Fruit fly (Drosophila melanogaster) whole organism, embryonic: ENCODE results near the gene CG14568.

ENCODE experiments used
- B-H1 ChIP-seq: fragments of 200-800 bp; sonication (Bioruptor generic); IDR thresholded peaks from 3 replicates; pipeline ENCODE4 v1.3.6; 2022; ENCODE audit warnings: missing biosample characterization, missing genetic modification characterization
- BEAF-32 ChIP-seq: fragments of 200-800 bp; sonication (Bioruptor generic); optimal IDR thresholded peaks from 3 replicates; lab custom pipeline; 2017; ENCODE audit warnings: missing biosample characterization, missing genetic modification characterization, mild to moderate bottlenecking, moderate library complexity, missing genetic modification reagents
- CG11504 ChIP-seq: fragments of 200-800 bp; sonication (Bioruptor generic); optimal IDR thresholded peaks from 3 replicates; lab custom pipeline; 2019; ENCODE audit warnings: missing biosample characterization, mild to moderate bottlenecking, missing genetic modification characterization, moderate library complexity
- CG11696 ChIP-seq: fragments of 200-800 bp; sonication (Bioruptor generic); IDR thresholded peaks from 2 replicates; pipeline ENCODE4 v1.3.6; 2022; ENCODE audit warnings: missing biosample characterization, missing genetic modification characterization
- CG12071 ChIP-seq: fragments of 200-800 bp; sonication (Bioruptor generic); optimal IDR thresholded peaks from 3 replicates; lab custom pipeline; 2018; ENCODE audit warnings: missing biosample characterization, mild to moderate bottlenecking, missing genetic modification characterization
- CG13424 ChIP-seq: fragments of 200-800 bp; sonication (Bioruptor generic); optimal IDR thresholded peaks from 2 replicates; lab custom pipeline; 2019; ENCODE audit warnings: missing biosample characterization, mild to moderate bottlenecking, missing genetic modification characterization, moderate library complexity
- CG32532 ChIP-seq: fragments of 200-800 bp; sonication (Bioruptor generic); IDR thresholded peaks from 2 replicates; pipeline ENCODE4 v1.3.6; 2022; ENCODE audit warnings: missing biosample characterization, missing genetic modification characterization
- CG4424 ChIP-seq: fragments of 200-800 bp; sonication (Bioruptor generic); optimal IDR thresholded peaks from 3 replicates; lab custom pipeline; 2016; ENCODE audit warnings: missing biosample characterization, missing genetic modification characterization
- CG4617 ChIP-seq: fragments of 200-800 bp; sonication (Bioruptor generic); optimal IDR thresholded peaks from 3 replicates; lab custom pipeline; 2016; ENCODE audit warnings: missing biosample characterization, missing genetic modification characterization, borderline replicate concordance
- CG4854 ChIP-seq: fragments of 200-800 bp; sonication (Bioruptor generic); optimal IDR thresholded peaks from 2 replicates; lab custom pipeline; 2016; ENCODE audit warnings: missing biosample characterization, missing genetic modification characterization, inconsistent platforms
- CG7372 ChIP-seq: fragments of 200-800 bp; sonication (Bioruptor generic); IDR thresholded peaks from 2 replicates; pipeline ENCODE4 v1.3.6; 2022; ENCODE audit warnings: missing biosample characterization, missing genetic modification characterization
- CG9797 ChIP-seq: fragments of 200-800 bp; sonication (Bioruptor generic); optimal IDR thresholded peaks from 3 replicates; lab custom pipeline; 2018; ENCODE audit warnings: missing biosample characterization, mild to moderate bottlenecking, missing genetic modification characterization
- CG9932 ChIP-seq: fragments of 200-800 bp; sonication (Bioruptor generic); IDR thresholded peaks from 2 replicates; pipeline ENCODE4 v1.3.6; 2022; ENCODE audit warnings: missing biosample characterization, missing genetic modification characterization
- CkIIα-i1 ChIP-seq: fragments of 200-800 bp; sonication (Bioruptor generic); IDR thresholded peaks from 2 replicates; pipeline ENCODE4 v1.3.6; 2022; ENCODE audit warnings: missing biosample characterization, missing genetic modification characterization
- Dek ChIP-seq: fragments of 200-800 bp; sonication (Bioruptor generic); optimal IDR thresholded peaks from 3 replicates; lab custom pipeline; 2019; ENCODE audit warnings: missing biosample characterization, mild to moderate bottlenecking, missing genetic modification characterization, moderate library complexity
- Dfd ChIP-seq, 2 experiments: fragments of >200 bp; optimal IDR thresholded peaks; 2 replicates each; lab custom pipeline; 2017; ENCODE audit warnings: missing biosample characterization in 2 of 2, missing genetic modification characterization in 2 of 2
- Dip3 ChIP-seq: fragments of 200-800 bp; sonication (Bioruptor generic); optimal IDR thresholded peaks from 3 replicates; lab custom pipeline; 2016; ENCODE audit warnings: missing biosample characterization, missing genetic modification characterization
- Dll ChIP-seq: fragments of 200-800 bp; sonication (Bioruptor generic); IDR thresholded peaks from 4 replicates; pipeline ENCODE4 v1.3.6; 2022; ENCODE audit warnings: missing biosample characterization, missing genetic modification characterization; ENCODE audit not compliant: partially characterized antibody
- Dref ChIP-seq: fragments of 200-800 bp; sonication (Bioruptor generic); IDR thresholded peaks from 2 replicates; pipeline ENCODE4 v1.3.6; 2022; ENCODE audit warnings: missing biosample characterization, missing genetic modification characterization
- Elba2 ChIP-seq: fragments of 200-800 bp; sonication (Bioruptor generic); optimal IDR thresholded peaks from 3 replicates; lab custom pipeline; 2016; ENCODE audit warnings: missing biosample characterization, missing genetic modification characterization
- Fer3 ChIP-seq: fragments of 200-800 bp; sonication (Bioruptor generic); optimal IDR thresholded peaks from 2 replicates; lab custom pipeline; 2018; ENCODE audit warnings: missing biosample characterization, mild to moderate bottlenecking, missing genetic modification characterization, moderate library complexity
- HLH54F ChIP-seq: fragments of 200-800 bp; sonication (Bioruptor generic); optimal IDR thresholded peaks from 3 replicates; lab custom pipeline; 2016; ENCODE audit warnings: missing biosample characterization, missing genetic modification characterization
- Hr39 ChIP-seq: fragments of >200 bp; optimal IDR thresholded peaks from 2 replicates; lab custom pipeline; 2017
- Hsf ChIP-seq: fragments of 200-800 bp; sonication (Bioruptor generic); optimal IDR thresholded peaks from 3 replicates; lab custom pipeline; 2016; ENCODE audit warnings: missing biosample characterization, missing genetic modification characterization
- Myb ChIP-seq: fragments of 200-800 bp; sonication (Bioruptor generic); optimal IDR thresholded peaks from 2 replicates; lab custom pipeline; 2016; ENCODE audit warnings: missing biosample characterization, missing genetic modification characterization
- NK7.1 ChIP-seq: fragments of 200-800 bp; sonication (Bioruptor generic); optimal IDR thresholded peaks from 3 replicates; lab custom pipeline; 2016; ENCODE audit warnings: missing biosample characterization, missing genetic modification characterization
- Nf-YA ChIP-seq: fragments of 200-800 bp; sonication (Bioruptor generic); IDR thresholded peaks from 2 replicates; pipeline ENCODE4 v1.3.6; 2022; ENCODE audit warnings: missing biosample characterization, missing genetic modification characterization
- Nf-YB ChIP-seq: fragments of 200-800 bp; sonication (Bioruptor generic); optimal IDR thresholded peaks from 3 replicates; lab custom pipeline; 2019; ENCODE audit warnings: missing biosample characterization, mild to moderate bottlenecking, missing genetic modification characterization, moderate library complexity
- NfI ChIP-seq: fragments of 200-800 bp; sonication (Bioruptor generic); optimal IDR thresholded peaks from 3 replicates; lab custom pipeline; 2018; ENCODE audit warnings: missing biosample characterization, mild to moderate bottlenecking, missing genetic modification characterization, moderate library complexity
- Rx ChIP-seq: fragments of 200-800 bp; sonication (Bioruptor generic); IDR thresholded peaks from 2 replicates; pipeline ENCODE4 v1.3.6; 2022; ENCODE audit warnings: missing biosample characterization, missing genetic modification characterization
- Sin3A ChIP-seq: fragments of >200 bp; optimal IDR thresholded peaks from 2 replicates; lab custom pipeline; 2018
- Six4 ChIP-seq: fragments of 200-800 bp; sonication (Bioruptor generic); optimal IDR thresholded peaks from 2 replicates; lab custom pipeline; 2016; ENCODE audit warnings: missing biosample characterization, missing genetic modification characterization
- Sox102F ChIP-seq: fragments of 200-800 bp; sonication (Bioruptor generic); optimal IDR thresholded peaks from 2 replicates; lab custom pipeline; 2018; ENCODE audit warnings: missing biosample characterization, mild to moderate bottlenecking, missing genetic modification characterization, moderate library complexity
- Stat92E ChIP-seq, 3 experiments: fragments of >200 bp in 2 of 3; fragments of 200-800 bp in 1 of 3; sonication (Bioruptor generic) in 1 of 3; optimal IDR thresholded peaks; 2 replicates each; lab custom pipeline; 2017 to 2019; ENCODE audit warnings: missing biosample characterization in 3 of 3, missing genetic modification characterization in 3 of 3, mild to moderate bottlenecking in 1 of 3, moderate library complexity in 1 of 3
- Xbp1 ChIP-seq: fragments of 200-800 bp; sonication (Bioruptor generic); optimal IDR thresholded peaks from 3 replicates; lab custom pipeline; 2016; ENCODE audit warnings: missing biosample characterization, mild to moderate bottlenecking, missing genetic modification characterization
- ab ChIP-seq: fragments of 200-800 bp; sonication (Bioruptor generic); optimal IDR thresholded peaks from 2 replicates; lab custom pipeline; 2016; ENCODE audit warnings: missing biosample characterization, missing genetic modification characterization
- amos ChIP-seq: fragments of 200-800 bp; sonication (Bioruptor generic); IDR thresholded peaks from 2 replicates; pipeline ENCODE4 v1.3.6; 2022; ENCODE audit warnings: missing biosample characterization, missing genetic modification characterization; ENCODE audit not compliant: partially characterized antibody
- bcd ChIP-seq: fragments of 200-800 bp; sonication (Bioruptor generic); optimal IDR thresholded peaks from 2 replicates; lab custom pipeline; 2017; ENCODE audit warnings: missing biosample characterization, mild to moderate bottlenecking, missing genetic modification characterization
- bsh ChIP-seq, 2 experiments: fragments of 200-800 bp; sonication (Bioruptor generic); optimal IDR thresholded peaks; 2 replicates each; lab custom pipeline; 2017 to 2018; ENCODE audit warnings: mild to moderate bottlenecking in 2 of 2, missing biosample characterization in 2 of 2, missing genetic modification characterization in 2 of 2, moderate library complexity in 1 of 2
- btn ChIP-seq: fragments of 200-800 bp; sonication (Bioruptor generic); optimal IDR thresholded peaks from 2 replicates; lab custom pipeline; 2016; ENCODE audit warnings: missing biosample characterization, missing genetic modification characterization
- dan ChIP-seq: fragments of 200-800 bp; sonication (Bioruptor generic); IDR thresholded peaks from 2 replicates; pipeline ENCODE4 v1.3.6; 2022; ENCODE audit warnings: missing biosample characterization, missing genetic modification characterization
- fd64A ChIP-seq: fragments of 200-800 bp; sonication (Bioruptor generic); optimal IDR thresholded peaks from 3 replicates; lab custom pipeline; 2018; ENCODE audit warnings: missing biosample characterization, mild to moderate bottlenecking, missing genetic modification characterization
- jumu ChIP-seq: fragments of 200-800 bp; sonication (Bioruptor generic); optimal IDR thresholded peaks from 3 replicates; lab custom pipeline; 2016; ENCODE audit warnings: missing biosample characterization, missing genetic modification characterization
- lola ChIP-seq, 3 experiments: fragments of >200 bp in 2 of 3; fragments of 200-800 bp in 1 of 3; sonication (Bioruptor generic) in 1 of 3; optimal IDR thresholded peaks; 2 replicates each; lab custom pipeline; 2017 to 2019; ENCODE audit warnings: missing biosample characterization in 3 of 3, missing genetic modification characterization in 3 of 3, mild to moderate bottlenecking in 1 of 3, moderate library complexity in 1 of 3
- nerfin-2 ChIP-seq: fragments of 200-800 bp; sonication (Bioruptor generic); IDR thresholded peaks from 2 replicates; pipeline ENCODE4 v1.3.6; 2022; ENCODE audit warnings: missing biosample characterization, missing genetic modification characterization; ENCODE audit not compliant: partially characterized antibody
- row ChIP-seq: fragments of 200-800 bp; sonication (Bioruptor generic); IDR thresholded peaks from 3 replicates; pipeline ENCODE4 v1.3.6; 2022; ENCODE audit warnings: missing biosample characterization, missing genetic modification characterization
- sens ChIP-seq: fragments of 200-800 bp; sonication (Bioruptor generic); peaks from one replicate; lab custom pipeline; 2016; ENCODE audit warnings: missing biosample characterization, missing genetic modification characterization
- sisA ChIP-seq: fragments of 200-800 bp; sonication (Bioruptor generic); IDR thresholded peaks from 2 replicates; pipeline ENCODE4 v1.3.6; 2022; ENCODE audit warnings: missing biosample characterization, missing genetic modification characterization
- slp2 ChIP-seq: fragments of 200-800 bp; sonication (Bioruptor generic); optimal IDR thresholded peaks from 2 replicates; lab custom pipeline; 2016; ENCODE audit warnings: missing biosample characterization, missing genetic modification characterization
- stwl ChIP-seq: fragments of 200-800 bp; sonication (Bioruptor generic); optimal IDR thresholded peaks from 3 replicates; lab custom pipeline; 2018; ENCODE audit warnings: missing biosample characterization, mild to moderate bottlenecking, missing genetic modification characterization, moderate library complexity
- tna ChIP-seq: fragments of 200-800 bp; sonication (Bioruptor generic); IDR thresholded peaks from 2 replicates; pipeline ENCODE4 v1.3.6; 2022; ENCODE audit warnings: missing biosample characterization, missing genetic modification characterization; ENCODE audit not compliant: partially characterized antibody

The CG14568 gene

dm6 chr3L:21728616-21729047 is 4.7 kb downstream of the CG14568 start, which contains the start of the genes CG11247 and Polr2H (continued):
- TF ChIP-seq CG7372 (GFP tag; lab: Robert Waterston, UW), result peak; percentile 93
- TF ChIP-seq CG11504 (tag; lab: Kevin White, UChicago), result peak; percentile 85
- TF ChIP-seq nerfin-2 (GFP tag; lab: Robert Waterston, UW), result peak; percentile 60
- TF ChIP-seq Nf-YA (GFP tag; lab: Robert Waterston, UW), result peak; percentile 68
- TF ChIP-seq Six4 (GFP tag; lab: Kevin White, UChicago), result peak; percentile 81
- peak; percentile 87 for TF ChIP-seq ab (GFP tag; lab: Kevin White, UChicago)
- TF ChIP-seq NfI (GFP tag; lab: Kevin White, UChicago), result peak; percentile 87
- peak; percentile 78 for TF ChIP-seq btn (GFP tag; lab: Kevin White, UChicago)
- peak; percentile 86 for TF ChIP-seq B-H1 (GFP tag; lab: Robert Waterston, UW)
- peak; percentile 10; the same call in 1 of the 2 replicates for TF ChIP-seq tna (GFP tag; lab: Robert Waterston, UW)
- TF ChIP-seq slp2, result peak; percentile 89
- peak; percentile 97 for TF ChIP-seq sisA (GFP tag; lab: Robert Waterston, UW)
- TF ChIP-seq Fer3 (tag; lab: Kevin White, UChicago), result peak; percentile 81
- TF ChIP-seq row, result peak; percentile 99
- TF ChIP-seq Dek, result peak; percentile 77
- peak; percentile 83 for TF ChIP-seq CG4854 (GFP tag; lab: Kevin White, UChicago)
- TF ChIP-seq Dip3, result peak; percentile 96
- peak; percentile 41; the same call in 1 of the 2 replicates for TF ChIP-seq CkIIα-i1 (GFP tag; lab: Robert Waterston, UW)
- peak; percentile 46; the same call in 1 of the 2 replicates for TF ChIP-seq CG11696 (GFP tag; lab: Robert Waterston, UW)
- peak; percentile 98 for TF ChIP-seq sens (GFP tag; lab: Kevin White, UChicago)
- peak; percentile 72 for TF ChIP-seq NK7.1 (GFP tag; lab: Kevin White, UChicago)
- peak; percentile 97 for TF ChIP-seq HLH54F (GFP tag; lab: Kevin White, UChicago)
- peak; percentile 83 for TF ChIP-seq Myb (GFP tag; lab: Kevin White, UChicago)
- TF ChIP-seq fd64A (GFP tag; lab: Kevin White, UChicago), result peak; percentile 18
- TF ChIP-seq CG4424 (GFP tag; lab: Kevin White, UChicago), result peak; percentile 92
- TF ChIP-seq BEAF-32 (GFP tag; lab: Kevin White, UChicago), result peak; percentile 93
- TF ChIP-seq Hr39 (lab: Kevin White, UChicago), result no peak
- peak; percentile 91 for TF ChIP-seq dan (GFP tag; lab: Robert Waterston, UW)
- peak; percentile 97 for TF ChIP-seq CG9932 (GFP tag; lab: Robert Waterston, UW)
- peak in 1 of 3 experiments; percentile 84 for TF ChIP-seq lola (GFP tag; optimal IDR thresholded peaks at IDR 0.05; lab: Kevin White, UChicago)
- TF ChIP-seq Dll (GFP tag; lab: Robert Waterston, UW), result peak; percentile 87
- peak; percentile 89 for TF ChIP-seq Sox102F (GFP tag; lab: Kevin White, UChicago)
- peak; percentile 89 for TF ChIP-seq CG13424 (tag; lab: Kevin White, UChicago)
- peak; percentile 92 for TF ChIP-seq Rx (GFP tag; lab: Robert Waterston, UW)
- peak; percentile 96 for TF ChIP-seq jumu (GFP tag; lab: Kevin White, UChicago)
- TF ChIP-seq Xbp1 (GFP tag; lab: Kevin White, UChicago), result peak; percentile 97
- TF ChIP-seq CG12071 (GFP tag; lab: Kevin White, UChicago), result peak; percentile 51
- peak in 1 of 2 experiments; percentile 85 for TF ChIP-seq bsh (GFP tag; optimal IDR thresholded peaks at IDR 0.05; lab: Kevin White, UChicago)
- TF ChIP-seq Stat92E (GFP tag; optimal IDR thresholded peaks at IDR 0.05; lab: Kevin White, UChicago), result no peak
- TF ChIP-seq Nf-YB, result peak; percentile 52
- TF ChIP-seq Dref, result peak; percentile 60
- peak; percentile 91 for TF ChIP-seq bcd (GFP tag; lab: Kevin White, UChicago)
- TF ChIP-seq CG32532 (GFP tag; lab: Robert Waterston, UW), result peak; percentile 95
- TF ChIP-seq stwl (tag; lab: Kevin White, UChicago), result peak; percentile 79
- peak; percentile 79 for TF ChIP-seq Elba2 (GFP tag; lab: Kevin White, UChicago)
- peak; percentile 97 for TF ChIP-seq Hsf (GFP tag; lab: Kevin White, UChicago)
- TF ChIP-seq Sin3A (lab: Kevin White, UChicago), result peak; percentile 100
- TF ChIP-seq Dfd (GFP tag; optimal IDR thresholded peaks at IDR 0.05; lab: Kevin White, UChicago), result no peak
- TF ChIP-seq amos (GFP tag; lab: Robert Waterston, UW), result peak; percentile 72
- peak; percentile 99 for TF ChIP-seq CG4617 (GFP tag; lab: Kevin White, UChicago)
- TF ChIP-seq CG9797 (GFP tag; lab: Kevin White, UChicago), result peak; percentile 90
